Worm (Caenorhabditis elegans) whole organism, L1 larva: ENCODE data around the gene M01F1.9.
A peak's percentile ranks its signal among the peaks of the same experiment; 100 is the strongest.

ENCODE experiments used
- F16B12.6 ChIP-seq: fragments of 150-350 bp; optimal IDR thresholded peaks from 2 replicates; lab custom pipeline; 2014; ENCODE audit warnings: missing biosample characterization, missing genetic modification characterization
- Y116A8C.19 ChIP-seq: sonication (generic microtip); optimal IDR thresholded peaks from 2 replicates; lab custom pipeline; 2016; ENCODE audit warnings: missing compliant biosample characterization, missing genetic modification characterization, borderline replicate concordance
- alr-1 ChIP-seq: fragments of 200-800 bp; sonication (Bioruptor generic); optimal IDR thresholded peaks from 2 replicates; lab custom pipeline; 2018; ENCODE audit warnings: borderline replicate concordance, mild to moderate bottlenecking, missing genetic modification characterization, missing compliant biosample characterization
- aly-2 ChIP-seq: fragments of 150-350 bp; optimal IDR thresholded peaks from 2 replicates; lab custom pipeline; 2014; ENCODE audit warnings: missing biosample characterization, missing genetic modification characterization
- blmp-1 ChIP-seq: fragments of 150-350 bp; optimal IDR thresholded peaks from 2 replicates; lab custom pipeline; 2014; ENCODE audit warnings: missing biosample characterization, missing genetic modification characterization
- ceh-63 ChIP-seq: fragments of 200-800 bp; sonication (Bioruptor generic); optimal IDR thresholded peaks from 2 replicates; lab custom pipeline; 2018; ENCODE audit warnings: mild to moderate bottlenecking, missing genetic modification characterization, missing compliant biosample characterization
- ceh-8 ChIP-seq: fragments of 200-800 bp; sonication (Bioruptor generic); optimal IDR thresholded peaks from 2 replicates; lab custom pipeline; 2018; ENCODE audit warnings: mild to moderate bottlenecking, missing genetic modification characterization, moderate library complexity, missing compliant biosample characterization
- ceh-82 ChIP-seq, 3 experiments: fragments of 150-350 bp in 1 of 3; sonication (generic microtip) in 2 of 3; optimal IDR thresholded peaks; 2 replicates each; lab custom pipeline; 2014 to 2017; ENCODE audit warnings: missing biosample characterization in 3 of 3, missing genetic modification characterization in 3 of 3
- ces-1 ChIP-seq: fragments of 150-350 bp; optimal IDR thresholded peaks from 2 replicates; lab custom pipeline; 2014; ENCODE audit warnings: missing biosample characterization, missing genetic modification reagents, missing genetic modification characterization
- dpl-1 ChIP-seq, 3 experiments: fragments of 150-350 bp in 2 of 3; sonication (generic microtip) in 1 of 3; optimal IDR thresholded peaks; 2 replicates each; lab custom pipeline; 2014 to 2017; ENCODE audit warnings: missing biosample characterization in 3 of 3, missing genetic modification characterization in 3 of 3, missing genetic modification reagents in 3 of 3
- efl-1 ChIP-seq, 4 experiments: fragments of 150-350 bp; optimal IDR thresholded peaks in 3 of 4; peaks in 1 of 4; 1 replicate in 1 of 4; 2 replicates in 3 of 4; lab custom pipeline; 2014; ENCODE audit warnings: missing biosample characterization in 2 of 4, missing genetic modification characterization in 2 of 4, missing genetic modification reagents in 2 of 4
- egl-27 ChIP-seq, 2 experiments: fragments of 150-350 bp in 1 of 2; sonication (generic microtip); optimal IDR thresholded peaks; 3 replicates each; lab custom pipeline; 2017 to 2018; ENCODE audit warnings: missing biosample characterization in 2 of 2, missing genetic modification characterization in 2 of 2, missing genetic modification reagents in 2 of 2
- elt-2 ChIP-seq: sonication (generic microtip); optimal IDR thresholded peaks from 2 replicates; lab custom pipeline; 2016; ENCODE audit warnings: missing genetic modification characterization, mild to moderate bottlenecking, inconsistent platforms, missing compliant biosample characterization, missing genetic modification reagents
- elt-3 ChIP-seq, 6 experiments: fragments of 150-350 bp in 1 of 6; sonication (generic microtip); optimal IDR thresholded peaks; 2 replicates each; lab custom pipeline; 2017 to 2018; ENCODE audit warnings: missing biosample characterization in 6 of 6, missing genetic modification characterization in 6 of 6, inconsistent platforms in 1 of 6
- ets-5 ChIP-seq: fragments of 200-800 bp; sonication (Bioruptor generic); IDR thresholded peaks from 2 replicates; pipeline ENCODE4 v1.3.6; 2022; ENCODE audit warnings: missing genetic modification characterization, missing compliant biosample characterization
- fos-1 ChIP-seq: fragments of 150-350 bp; optimal IDR thresholded peaks from 2 replicates; lab custom pipeline; 2014; ENCODE audit warnings: missing biosample characterization, missing genetic modification characterization
- hlh-17 ChIP-seq: fragments of 200-800 bp; sonication (Bioruptor generic); optimal IDR thresholded peaks from 2 replicates; lab custom pipeline; 2018; ENCODE audit warnings: missing genetic modification characterization, mild to moderate bottlenecking, missing compliant biosample characterization, moderate library complexity, borderline replicate concordance
- hpl-2 ChIP-seq: fragments of 150-350 bp; optimal IDR thresholded peaks from 2 replicates; lab custom pipeline; 2014; ENCODE audit warnings: missing biosample characterization, missing genetic modification reagents, missing genetic modification characterization
- irx-1 ChIP-seq: sonication (generic microtip); optimal IDR thresholded peaks from 2 replicates; lab custom pipeline; 2016; ENCODE audit warnings: missing genetic modification characterization, missing compliant biosample characterization
- isw-1 ChIP-seq: fragments of 200-800 bp; sonication (Bioruptor generic); IDR thresholded peaks from 2 replicates; pipeline ENCODE4 v1.3.6; 2022; ENCODE audit warnings: missing genetic modification characterization, missing compliant biosample characterization
- jun-1 ChIP-seq: fragments of 150-350 bp; optimal IDR thresholded peaks from 2 replicates; lab custom pipeline; 2014; ENCODE audit warnings: missing biosample characterization, missing genetic modification reagents, missing genetic modification characterization
- lin-13 ChIP-seq: fragments of 150-350 bp; optimal IDR thresholded peaks from 2 replicates; lab custom pipeline; 2014; ENCODE audit warnings: missing biosample characterization, missing genetic modification reagents, missing genetic modification characterization
- lin-14 ChIP-seq: fragments of 200-800 bp; sonication (Bioruptor generic); optimal IDR thresholded peaks from 2 replicates; lab custom pipeline; 2018; ENCODE audit warnings: mild to moderate bottlenecking, missing genetic modification characterization, moderate library complexity, missing compliant biosample characterization
- lin-15B ChIP-seq: fragments of 150-350 bp; sonication (generic microtip); optimal IDR thresholded peaks from 3 replicates; lab custom pipeline; 2014; ENCODE audit warnings: missing biosample characterization, missing genetic modification characterization
- lin-35 ChIP-seq, 2 experiments: fragments of 150-350 bp; optimal IDR thresholded peaks; 2 replicates each; lab custom pipeline; 2014; ENCODE audit warnings: missing biosample characterization in 2 of 2, missing genetic modification characterization in 2 of 2, missing genetic modification reagents in 2 of 2
- mab-9 ChIP-seq: fragments of 200-800 bp; sonication (Bioruptor generic); IDR thresholded peaks from 2 replicates; pipeline ENCODE4 v1.3.6; 2022; ENCODE audit warnings: missing genetic modification reagents, missing genetic modification characterization, missing compliant biosample characterization
- mdl-1 ChIP-seq, 2 experiments: fragments of 150-350 bp; optimal IDR thresholded peaks; 2 replicates each; lab custom pipeline; 2014 to 2017; ENCODE audit warnings: missing biosample characterization in 2 of 2, missing genetic modification characterization in 2 of 2, inconsistent platforms in 1 of 2
- mep-1 ChIP-seq: fragments of 150-350 bp; optimal IDR thresholded peaks from 2 replicates; lab custom pipeline; 2014; ENCODE audit warnings: missing biosample characterization, missing genetic modification characterization
- nhr-237 ChIP-seq: fragments of 150-350 bp; optimal IDR thresholded peaks from 2 replicates; lab custom pipeline; 2014; ENCODE audit warnings: missing biosample characterization, missing genetic modification characterization
- nhr-28 ChIP-seq: fragments of 150-350 bp; optimal IDR thresholded peaks from 2 replicates; lab custom pipeline; 2014; ENCODE audit warnings: missing biosample characterization, missing genetic modification characterization
- nhr-47 ChIP-seq: sonication (generic microtip); optimal IDR thresholded peaks from 2 replicates; lab custom pipeline; 2016; ENCODE audit warnings: mild to moderate bottlenecking, missing genetic modification characterization, moderate library complexity, missing compliant biosample characterization
- nhr-71 ChIP-seq: sonication (generic microtip); optimal IDR thresholded peaks from 2 replicates; lab custom pipeline; 2016; ENCODE audit warnings: mild to moderate bottlenecking, missing genetic modification characterization, moderate library complexity, missing compliant biosample characterization
- nhr-77 ChIP-seq: fragments of 150-350 bp; optimal IDR thresholded peaks from 2 replicates; lab custom pipeline; 2014; ENCODE audit warnings: missing biosample characterization, missing genetic modification characterization
- nhr-84 ChIP-seq: sonication (generic microtip); optimal IDR thresholded peaks from 2 replicates; lab custom pipeline; 2017; ENCODE audit warnings: missing biosample characterization, missing genetic modification characterization
- nhr-90 ChIP-seq: sonication (generic microtip); optimal IDR thresholded peaks from 2 replicates; lab custom pipeline; 2016; ENCODE audit warnings: mild to moderate bottlenecking, missing genetic modification characterization, missing compliant biosample characterization; ENCODE audit not compliant: poor library complexity
- pax-3 ChIP-seq: fragments of 200-800 bp; sonication (Bioruptor generic); optimal IDR thresholded peaks from 2 replicates; lab custom pipeline; 2018; ENCODE audit warnings: mild to moderate bottlenecking, missing genetic modification characterization, moderate library complexity, missing compliant biosample characterization
- pqm-1 ChIP-seq: sonication (generic microtip); optimal IDR thresholded peaks from 3 replicates; lab custom pipeline; 2017; ENCODE audit warnings: missing biosample characterization, missing genetic modification characterization
- rnt-1 ChIP-seq: sonication (generic microtip); optimal IDR thresholded peaks from 2 replicates; lab custom pipeline; 2016; ENCODE audit warnings: mild to moderate bottlenecking, missing genetic modification characterization, moderate library complexity, missing compliant biosample characterization
- skn-1 ChIP-seq: fragments of 150-350 bp; optimal IDR thresholded peaks from 2 replicates; lab custom pipeline; 2014; ENCODE audit warnings: missing biosample characterization, missing genetic modification characterization
- snpc-4 ChIP-seq: fragments of 150-350 bp; optimal IDR thresholded peaks from 2 replicates; lab custom pipeline; 2014; ENCODE audit warnings: missing biosample characterization, missing genetic modification characterization
- snu-23 ChIP-seq: sonication (generic microtip); optimal IDR thresholded peaks from 2 replicates; lab custom pipeline; 2016; ENCODE audit warnings: missing genetic modification characterization, missing compliant biosample characterization
- sptf-1 ChIP-seq: fragments of 150-350 bp; optimal IDR thresholded peaks from 2 replicates; lab custom pipeline; 2014; ENCODE audit warnings: missing biosample characterization, missing genetic modification characterization
- swsn-7 ChIP-seq: sonication (generic microtip); optimal IDR thresholded peaks from 2 replicates; lab custom pipeline; 2016; ENCODE audit warnings: missing genetic modification characterization, missing compliant biosample characterization
- unc-130 ChIP-seq: fragments of 150-350 bp; optimal IDR thresholded peaks from 2 replicates; lab custom pipeline; 2017; ENCODE audit warnings: missing biosample characterization, missing genetic modification characterization, inconsistent platforms
- unc-30 ChIP-seq: sonication (generic microtip); optimal IDR thresholded peaks from 2 replicates; lab custom pipeline; 2017; ENCODE audit warnings: missing biosample characterization, missing genetic modification characterization
- unc-62 ChIP-seq: fragments of 150-350 bp; optimal IDR thresholded peaks from 2 replicates; lab custom pipeline; 2014; ENCODE audit warnings: missing biosample characterization, missing genetic modification reagents, missing genetic modification characterization
- unc-86 ChIP-seq: sonication (generic microtip); optimal IDR thresholded peaks from 2 replicates; lab custom pipeline; 2016; ENCODE audit warnings: missing genetic modification characterization, missing compliant biosample characterization
- zip-4 ChIP-seq: fragments of 200-800 bp; sonication (Bioruptor generic); optimal IDR thresholded peaks from 2 replicates; lab custom pipeline; 2018; ENCODE audit warnings: mild to moderate bottlenecking, missing genetic modification characterization, moderate library complexity, missing compliant biosample characterization
- ztf-4 ChIP-seq: fragments of 150-350 bp; optimal IDR thresholded peaks from 2 replicates; lab custom pipeline; 2014; ENCODE audit warnings: missing biosample characterization, missing genetic modification characterization

M01F1.9 gene

DNA sequence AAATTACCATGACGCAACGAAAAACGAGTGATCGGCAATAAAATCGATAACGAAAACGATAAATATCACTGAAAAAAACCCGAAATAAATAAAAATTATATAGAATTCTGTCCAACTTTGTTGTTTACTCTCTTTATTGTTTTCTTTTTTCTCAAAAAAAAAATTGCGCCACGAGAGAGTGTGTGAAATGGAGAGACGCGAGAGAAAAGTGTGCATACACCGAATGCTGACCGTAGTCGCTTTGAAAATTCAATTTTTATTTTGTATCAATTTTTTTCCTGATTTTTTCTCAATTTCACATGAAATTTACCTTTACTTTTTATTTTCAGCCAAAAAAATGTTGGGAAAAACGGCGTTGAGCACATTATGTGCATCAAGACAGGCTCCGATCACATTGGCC, 11.1 kb upstream of the M01F1.9 start, which contains the start of the genes M01F1.4 and mrpl-35 (continued):
- peak; percentile 38 for TF ChIP-seq nhr-47
- TF ChIP-seq blmp-1 (tag; lab: Kevin White, UChicago), result peak; percentile 67
- no peak for TF ChIP-seq ets-5
- peak; percentile 69 for TF ChIP-seq snu-23
- no peak for TF ChIP-seq sptf-1
- TF ChIP-seq isw-1, result no peak; the same call in 1 of the 2 replicates
- peak; percentile 90 for TF ChIP-seq F16B12.6 (tag; lab: Kevin White, UChicago)
- TF ChIP-seq lin-14 (GFP tag; lab: Kevin White, UChicago), result peak; percentile 72
- TF ChIP-seq alr-1 (tag; lab: Kevin White, UChicago), result no peak
- TF ChIP-seq egl-27 (tag; optimal IDR thresholded peaks at IDR 0.05; lab: Kevin White, UChicago), result no peak
- peak in 1 of 6 experiments; percentile 63 for TF ChIP-seq elt-3 (tag; optimal IDR thresholded peaks at IDR 0.05; lab: Kevin White, UChicago)
- TF ChIP-seq nhr-28 (tag; lab: Kevin White, UChicago), result no peak
- TF ChIP-seq hlh-17 (GFP tag; lab: Kevin White, UChicago), result no peak
- TF ChIP-seq mab-9 (GFP tag; lab: Robert Waterston, UW), result no peak
- peak; percentile 26 for TF ChIP-seq unc-130
- TF ChIP-seq ztf-4 (tag; lab: Kevin White, UChicago), result no peak
- TF ChIP-seq ceh-82 (tag; optimal IDR thresholded peaks at IDR 0.05; lab: Kevin White, UChicago), result peak in 1 of 3 experiments; percentile 59
- no peak for TF ChIP-seq lin-13 (GFP tag; lab: Kevin White, UChicago)
- TF ChIP-seq mdl-1 (tag; optimal IDR thresholded peaks at IDR 0.05; lab: Kevin White, UChicago), result peak in 1 of 2 experiments; percentile 2
- TF ChIP-seq nhr-71 (tag; lab: Kevin White, UChicago), result peak; percentile 65
- no peak for TF ChIP-seq ceh-63 (GFP tag; lab: Kevin White, UChicago)
- TF ChIP-seq unc-62 (GFP tag; lab: Kevin White, UChicago), result no peak
- TF ChIP-seq snpc-4 (tag; lab: Kevin White, UChicago), result peak; percentile 52
- TF ChIP-seq nhr-84 (tag; lab: Kevin White, UChicago), result no peak
- TF ChIP-seq efl-1 (optimal IDR thresholded peaks at IDR 0.05; lab: Kevin White, UChicago), result peak; percentile 54 to 57
- TF ChIP-seq efl-1 (GFP tag; optimal IDR thresholded peaks at IDR 0.05 in 1 of 2; lab: Kevin White, UChicago), result peak; percentile 76 to 94
- TF ChIP-seq elt-2 (tag; lab: Kevin White, UChicago), result no peak
- no peak for TF ChIP-seq fos-1 (tag; lab: Kevin White, UChicago)
- TF ChIP-seq nhr-90 (tag; lab: Kevin White, UChicago), result peak; percentile 4
- TF ChIP-seq pax-3 (tag; lab: Kevin White, UChicago), result no peak
- no peak for TF ChIP-seq lin-15B (tag; lab: Kevin White, UChicago)
- TF ChIP-seq lin-35 (GFP tag; optimal IDR thresholded peaks at IDR 0.05; lab: Kevin White, UChicago), result peak; percentile 61 to 70
- peak; percentile 93 for TF ChIP-seq mep-1
- TF ChIP-seq, all 84 proteins: peak for 26

DNA sequence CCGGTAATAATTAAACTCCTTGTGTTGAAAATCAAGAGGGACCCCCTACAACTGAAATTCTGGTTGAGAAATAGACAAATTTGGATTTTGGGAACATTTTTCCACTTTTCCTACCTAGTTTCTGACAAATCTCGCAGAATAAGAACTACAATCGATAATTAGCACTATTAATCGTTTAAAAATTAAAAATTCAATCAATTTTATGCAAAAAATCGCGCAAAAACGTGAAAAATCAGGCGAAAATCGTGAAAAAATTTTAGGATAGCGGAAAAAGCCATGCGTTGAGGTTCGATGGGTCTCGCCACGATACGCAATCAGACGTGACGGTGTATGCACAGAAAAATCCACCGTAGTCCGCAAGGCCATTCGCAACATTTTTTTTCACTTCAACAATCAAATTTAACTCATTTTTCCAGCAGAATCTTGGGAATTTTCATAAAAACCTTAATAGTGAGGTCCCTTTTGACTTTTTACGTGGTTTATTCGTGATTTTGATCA, 6.2 kb upstream of the M01F1.9 start, which contains the start of gene lias-1:
Gene lias-1 (minus strand): TSS at position 51 of the 498 bp plus-strand sequence.
- TF ChIP-seq nhr-47 (peak; percentile 83), zip-4 (GFP tag; lab: Kevin White, UChicago) (no peak), nhr-77 (tag; lab: Kevin White, UChicago) (peak; percentile 71), alr-1 (tag; lab: Kevin White, UChicago) (no peak), swsn-7 (tag; lab: Kevin White, UChicago) (peak; percentile 73), rnt-1 (tag; lab: Kevin White, UChicago) (peak; percentile 87), nhr-237 (peak; percentile 15), skn-1 (peak; percentile 69), ets-5 (no peak), irx-1 (peak; percentile 57), hpl-2 (peak; percentile 69), nhr-84 (tag; lab: Kevin White, UChicago) (no peak), unc-30 (tag; lab: Kevin White, UChicago) (no peak), nhr-71 (tag; lab: Kevin White, UChicago) (peak; percentile 83), F16B12.6 (tag; lab: Kevin White, UChicago) (peak; percentile 99), mep-1 (peak; percentile 89), ceh-8 (GFP tag; lab: Kevin White, UChicago) (peak; percentile 19), pqm-1 (tag; lab: Kevin White, UChicago) (no peak), jun-1 (peak; percentile 81), pax-3 (tag; lab: Kevin White, UChicago) (no peak), ces-1 (GFP tag; lab: Kevin White, UChicago) (no peak), aly-2 (tag; lab: Kevin White, UChicago) (peak; percentile 66), dpl-1 (GFP tag; optimal IDR thresholded peaks at IDR 0.05; lab: Kevin White, UChicago) (peak; percentile 76 to 87 (median 84)), mdl-1 (tag; optimal IDR thresholded peaks at IDR 0.05; lab: Kevin White, UChicago) (peak in 1 of 2 experiments; percentile 81), Y116A8C.19 (no peak), unc-86 (tag; lab: Kevin White, UChicago) (peak; percentile 43), elt-2 (tag; lab: Kevin White, UChicago) (no peak)
